Fruit fly (Drosophila melanogaster): ENCODE results near the gene Cyt-c1.

DNA sequence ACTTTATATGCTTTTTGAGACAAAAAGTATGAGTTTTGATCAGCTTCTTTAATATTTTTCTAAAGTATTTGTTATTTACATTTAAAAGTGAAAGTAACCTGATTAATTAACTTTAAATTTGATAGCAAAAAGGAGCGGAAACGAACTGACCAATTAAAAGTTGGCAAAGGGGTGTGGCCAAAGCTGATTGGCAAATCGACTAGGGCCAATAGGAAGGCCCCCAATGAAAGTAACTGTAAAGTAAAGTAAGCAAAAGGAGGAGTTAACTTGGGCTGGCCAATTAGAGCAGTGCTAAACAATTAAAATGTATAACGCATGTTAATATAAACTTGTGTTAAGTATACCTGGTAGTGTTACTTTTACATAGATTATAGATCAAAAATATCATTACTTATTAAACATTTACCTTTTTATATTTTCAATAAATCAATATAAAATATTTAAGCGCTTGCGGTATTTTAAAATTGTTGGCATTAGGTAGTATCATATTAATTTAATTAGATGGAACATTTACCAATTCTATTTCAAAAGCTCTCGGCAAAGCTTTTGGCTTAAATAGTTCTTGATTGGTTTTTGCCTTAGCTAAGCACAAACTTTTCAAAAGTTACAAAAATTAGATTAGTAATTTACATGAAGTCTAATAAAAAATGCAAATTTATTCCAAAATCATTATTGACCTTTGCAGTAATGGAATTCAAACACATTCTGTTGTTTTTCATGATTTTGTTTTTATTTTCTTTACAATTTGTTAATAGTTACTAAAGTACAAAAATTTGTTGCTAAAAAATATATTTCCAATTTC lies 16.9 kb upstream of the Cyt-c1 start:
- TF ChIP-seq CTCF (optimal IDR thresholded peaks at IDR 0.05) (no peak), CG8478 (optimal IDR thresholded peaks at IDR 0.05) (no peak)
